Worm (Caenorhabditis elegans) whole organism, mixed stage, embryonic: ENCODE data around the gene cal-3.

Source experiments
- elt-1 ChIP-seq: sonication (generic microtip); optimal IDR thresholded peaks from 2 replicates; lab custom pipeline; 2017; ENCODE audit warnings: missing genetic modification characterization, mild to moderate bottlenecking, missing compliant biosample characterization, antibody characterized with exemption, moderate library complexity, borderline replicate concordance; ENCODE audit not compliant: insufficient read depth
- elt-3 ChIP-seq: fragments of 150-350 bp; optimal IDR thresholded peaks from 2 replicates; lab custom pipeline; 2014; ENCODE audit warnings: missing biosample characterization, missing genetic modification characterization
- lin-13 ChIP-seq: fragments of 150-350 bp; optimal IDR thresholded peaks from 2 replicates; lab custom pipeline; 2014; ENCODE audit warnings: missing biosample characterization, missing genetic modification characterization
- mab-5 ChIP-seq: fragments of 150-350 bp; optimal IDR thresholded peaks from 2 replicates; lab custom pipeline; 2014; ENCODE audit warnings: missing biosample characterization, missing genetic modification characterization
- nhr-12 ChIP-seq: fragments of 150-350 bp; optimal IDR thresholded peaks from 2 replicates; lab custom pipeline; 2014; ENCODE audit warnings: missing biosample characterization, missing genetic modification characterization
- nhr-28 ChIP-seq: fragments of 150-350 bp; optimal IDR thresholded peaks from 2 replicates; lab custom pipeline; 2014; ENCODE audit warnings: missing biosample characterization, missing genetic modification characterization
- pha-4 ChIP-seq: fragments of 150-350 bp; optimal IDR thresholded peaks from 2 replicates; lab custom pipeline; 2018; ENCODE audit warnings: missing biosample characterization, missing genetic modification reagents, missing genetic modification characterization
- snpc-4 ChIP-seq: fragments of 150-350 bp; optimal IDR thresholded peaks from 2 replicates; lab custom pipeline; 2014; ENCODE audit warnings: missing biosample characterization, missing genetic modification characterization
- sptf-1 ChIP-seq: sonication (generic microtip); optimal IDR thresholded peaks from 2 replicates; lab custom pipeline; 2017; ENCODE audit warnings: mild to moderate bottlenecking, missing genetic modification characterization, moderate library complexity, missing compliant biosample characterization
- tbx-8 ChIP-seq: fragments of 200-800 bp; sonication (Bioruptor generic); optimal IDR thresholded peaks from 2 replicates; lab custom pipeline; 2018; ENCODE audit warnings: mild to moderate bottlenecking, missing genetic modification characterization, moderate library complexity, missing compliant biosample characterization
- unc-39 ChIP-seq: fragments of 150-350 bp; optimal IDR thresholded peaks from 2 replicates; lab custom pipeline; 2014; ENCODE audit warnings: missing biosample characterization, missing genetic modification characterization
- unc-62 ChIP-seq: fragments of 150-350 bp; optimal IDR thresholded peaks from 2 replicates; lab custom pipeline; 2014; ENCODE audit warnings: missing biosample characterization, missing genetic modification reagents, missing genetic modification characterization

ce11 chrIV:3821554-3821953 lies 13.4 kb downstream of the cal-3 start:
- TF ChIP-seq nhr-28 (tag; lab: Kevin White, UChicago) (no peak), unc-62 (GFP tag; lab: Kevin White, UChicago) (no peak), elt-3 (tag; lab: Kevin White, UChicago) (no peak), unc-39 (tag; lab: Kevin White, UChicago) (no peak), mab-5 (tag; lab: Kevin White, UChicago) (no peak), elt-1 (tag; lab: Kevin White, UChicago) (no peak), snpc-4 (tag; lab: Kevin White, UChicago) (no peak), pha-4 (no peak), lin-13 (tag; lab: Kevin White, UChicago) (no peak), nhr-12 (no peak), tbx-8 (GFP tag; lab: Kevin White, UChicago) (no peak), sptf-1 (tag; lab: Kevin White, UChicago) (no peak)
